Fruit fly (Drosophila melanogaster) whole organism, embryonic: ENCODE measurements around the gene DIP1.

ENCODE experiments used
- Asciz ChIP-seq: fragments of 200-800 bp; sonication (Bioruptor generic); optimal IDR thresholded peaks from 2 replicates; lab custom pipeline; 2017; ENCODE audit warnings: missing biosample characterization, mild to moderate bottlenecking, missing genetic modification characterization, missing genetic modification reagents
- Bgb ChIP-seq: fragments of 200-800 bp; sonication (Bioruptor generic); IDR thresholded peaks from 2 replicates; pipeline ENCODE4 v1.3.6; 2022; ENCODE audit warnings: missing biosample characterization, missing genetic modification characterization; ENCODE audit not compliant: partially characterized antibody
- C15 ChIP-seq: fragments of 200-800 bp; sonication (Bioruptor generic); IDR thresholded peaks from 3 replicates; pipeline ENCODE4 v1.3.6; 2022; ENCODE audit warnings: missing biosample characterization, missing genetic modification characterization
- CG11695 ChIP-seq: fragments of 200-800 bp; sonication (Bioruptor generic); IDR thresholded peaks from 3 replicates; pipeline ENCODE4 v1.3.6; 2022; ENCODE audit warnings: missing biosample characterization, missing genetic modification characterization
- CG14050 ChIP-seq: fragments of 200-800 bp; sonication (Bioruptor generic); IDR thresholded peaks from 3 replicates; pipeline ENCODE4 v1.3.6; 2022; ENCODE audit warnings: missing biosample characterization, missing genetic modification characterization
- CG14441 ChIP-seq: fragments of 200-800 bp; sonication (Bioruptor generic); IDR thresholded peaks from 2 replicates; pipeline ENCODE4 v1.3.6; 2022; ENCODE audit warnings: missing biosample characterization, missing genetic modification characterization
- CG14860 ChIP-seq: fragments of 200-800 bp; sonication (Bioruptor generic); IDR thresholded peaks from 3 replicates; pipeline ENCODE4 v1.3.6; 2022; ENCODE audit warnings: missing biosample characterization, missing genetic modification characterization; ENCODE audit not compliant: partially characterized antibody
- CG30020 ChIP-seq: fragments of 200-800 bp; optimal IDR thresholded peaks from 2 replicates; lab custom pipeline; 2019; ENCODE audit warnings: missing biosample characterization, mild to moderate bottlenecking, missing genetic modification characterization, moderate library complexity
- CG3163 ChIP-seq: fragments of 200-800 bp; sonication (Bioruptor generic); optimal IDR thresholded peaks from 3 replicates; lab custom pipeline; 2016; ENCODE audit warnings: missing biosample characterization, missing genetic modification characterization
- CG43689 ChIP-seq: fragments of 200-800 bp; sonication (Bioruptor generic); IDR thresholded peaks from 2 replicates; pipeline ENCODE4 v1.3.6; 2022; ENCODE audit warnings: missing biosample characterization, missing genetic modification characterization
- CG4707 ChIP-seq: fragments of 200-800 bp; sonication (Bioruptor generic); optimal IDR thresholded peaks from 2 replicates; lab custom pipeline; 2018; ENCODE audit warnings: missing biosample characterization, mild to moderate bottlenecking, missing genetic modification characterization, moderate library complexity
- CG4730 ChIP-seq: fragments of 200-800 bp; sonication (Bioruptor generic); IDR thresholded peaks from 2 replicates; pipeline ENCODE4 v1.3.6; 2022; ENCODE audit warnings: missing biosample characterization, missing genetic modification characterization
- CG4854 ChIP-seq: fragments of 200-800 bp; sonication (Bioruptor generic); optimal IDR thresholded peaks from 2 replicates; lab custom pipeline; 2016; ENCODE audit warnings: missing biosample characterization, missing genetic modification characterization, inconsistent platforms
- CG6765 ChIP-seq: fragments of 200-800 bp; sonication (Bioruptor generic); optimal IDR thresholded peaks from 3 replicates; lab custom pipeline; 2017; ENCODE audit warnings: missing biosample characterization, mild to moderate bottlenecking, missing genetic modification characterization
- CG6813 ChIP-seq: fragments of 200-800 bp; sonication (Bioruptor generic); optimal IDR thresholded peaks from 2 replicates; lab custom pipeline; 2017; ENCODE audit warnings: missing biosample characterization, missing genetic modification characterization, mild to moderate bottlenecking, moderate library complexity, missing genetic modification reagents
- CG6854 ChIP-seq: fragments of 200-800 bp; sonication (Bioruptor generic); optimal IDR thresholded peaks from 3 replicates; lab custom pipeline; 2017; ENCODE audit warnings: missing biosample characterization, mild to moderate bottlenecking, missing genetic modification characterization
- CG7372 ChIP-seq: fragments of 200-800 bp; sonication (Bioruptor generic); IDR thresholded peaks from 2 replicates; pipeline ENCODE4 v1.3.6; 2022; ENCODE audit warnings: missing biosample characterization, missing genetic modification characterization
- CHES-1-like ChIP-seq: fragments of 200-800 bp; sonication (Bioruptor generic); optimal IDR thresholded peaks from 2 replicates; lab custom pipeline; 2016; ENCODE audit warnings: missing biosample characterization, missing genetic modification characterization
- Dip2 ChIP-seq: fragments of 200-800 bp; sonication (Bioruptor generic); IDR thresholded peaks from 2 replicates; pipeline ENCODE4 v1.3.6; 2022; ENCODE audit warnings: missing biosample characterization, missing genetic modification characterization
- Doc3 ChIP-seq: fragments of 200-800 bp; sonication (Bioruptor generic); IDR thresholded peaks from 3 replicates; pipeline ENCODE4 v1.3.6; 2022; ENCODE audit warnings: missing biosample characterization, missing genetic modification characterization; ENCODE audit not compliant: partially characterized antibody
- Drgx ChIP-seq: fragments of 200-800 bp; sonication (Bioruptor generic); IDR thresholded peaks from 2 replicates; pipeline ENCODE4 v1.3.6; 2022; ENCODE audit warnings: missing biosample characterization, missing genetic modification characterization
- Elba2 ChIP-seq: fragments of 200-800 bp; sonication (Bioruptor generic); optimal IDR thresholded peaks from 3 replicates; lab custom pipeline; 2016; ENCODE audit warnings: missing biosample characterization, missing genetic modification characterization
- Meics ChIP-seq: fragments of 200-800 bp; sonication (Bioruptor generic); optimal IDR thresholded peaks from 2 replicates; lab custom pipeline; 2017; ENCODE audit warnings: missing biosample characterization, mild to moderate bottlenecking, missing genetic modification characterization
- Rx ChIP-seq: fragments of 200-800 bp; sonication (Bioruptor generic); IDR thresholded peaks from 2 replicates; pipeline ENCODE4 v1.3.6; 2022; ENCODE audit warnings: missing biosample characterization, missing genetic modification characterization
- Sry-β ChIP-seq: fragments of 200-800 bp; sonication (Bioruptor generic); optimal IDR thresholded peaks from 2 replicates; lab custom pipeline; 2018; ENCODE audit warnings: missing biosample characterization, mild to moderate bottlenecking, missing genetic modification characterization, moderate library complexity
- al ChIP-seq: fragments of 200-800 bp; sonication (Bioruptor generic); IDR thresholded peaks from 2 replicates; pipeline ENCODE4 v1.3.6; 2022; ENCODE audit warnings: missing biosample characterization, missing genetic modification characterization
- amos ChIP-seq: fragments of 200-800 bp; sonication (Bioruptor generic); IDR thresholded peaks from 2 replicates; pipeline ENCODE4 v1.3.6; 2022; ENCODE audit warnings: missing biosample characterization, missing genetic modification characterization; ENCODE audit not compliant: partially characterized antibody
- bsh ChIP-seq, 2 experiments: fragments of 200-800 bp; sonication (Bioruptor generic); optimal IDR thresholded peaks; 2 replicates each; lab custom pipeline; 2017 to 2018; ENCODE audit warnings: mild to moderate bottlenecking in 2 of 2, missing biosample characterization in 2 of 2, missing genetic modification characterization in 2 of 2, moderate library complexity in 1 of 2
- caup ChIP-seq: fragments of 200-800 bp; sonication (Bioruptor generic); optimal IDR thresholded peaks from 3 replicates; lab custom pipeline; 2017; ENCODE audit warnings: missing biosample characterization, mild to moderate bottlenecking, missing genetic modification characterization, moderate library complexity; ENCODE audit not compliant: severe bottlenecking
- crol ChIP-seq: fragments of 200-800 bp; sonication (Bioruptor generic); IDR thresholded peaks from 2 replicates; pipeline ENCODE4 v1.3.6; 2022; ENCODE audit warnings: missing biosample characterization, missing genetic modification characterization
- cwo ChIP-seq: fragments of 200-800 bp; sonication (Bioruptor generic); optimal IDR thresholded peaks from 3 replicates; lab custom pipeline; 2017; ENCODE audit warnings: missing biosample characterization, missing genetic modification characterization, mild to moderate bottlenecking, moderate library complexity, missing genetic modification reagents
- dati ChIP-seq: fragments of 200-800 bp; sonication (Bioruptor generic); IDR thresholded peaks from 2 replicates; pipeline ENCODE4 v1.3.6; 2022; ENCODE audit warnings: missing biosample characterization, missing genetic modification characterization
- eyg ChIP-seq: fragments of 200-800 bp; sonication (Bioruptor generic); optimal IDR thresholded peaks from 3 replicates; lab custom pipeline; 2016; ENCODE audit warnings: missing biosample characterization, missing genetic modification characterization
- ftz-f1 ChIP-seq: fragments of 200-800 bp; sonication (Bioruptor generic); optimal IDR thresholded peaks from 2 replicates; lab custom pipeline; 2016; ENCODE audit warnings: missing biosample characterization, missing genetic modification characterization
- inv ChIP-seq: fragments of 200-800 bp; sonication (Bioruptor generic); IDR thresholded peaks from 2 replicates; pipeline ENCODE4 v1.3.6; 2022; ENCODE audit warnings: missing biosample characterization, missing genetic modification characterization; ENCODE audit not compliant: partially characterized antibody
- jing ChIP-seq: fragments of 200-800 bp; sonication (Bioruptor generic); optimal IDR thresholded peaks from 2 replicates; lab custom pipeline; 2018; ENCODE audit warnings: missing biosample characterization, mild to moderate bottlenecking, missing genetic modification characterization
- kay ChIP-seq: fragments of 200-800 bp; sonication (Bioruptor generic); optimal IDR thresholded peaks from 2 replicates; lab custom pipeline; 2016; ENCODE audit warnings: missing biosample characterization, missing genetic modification characterization
- lbe ChIP-seq: fragments of 200-800 bp; sonication (Bioruptor generic); optimal IDR thresholded peaks from 2 replicates; lab custom pipeline; 2016; ENCODE audit warnings: missing biosample characterization, mild to moderate bottlenecking, missing genetic modification characterization
- lilli ChIP-seq: fragments of 200-800 bp; sonication (Bioruptor generic); optimal IDR thresholded peaks from 3 replicates; lab custom pipeline; 2016; ENCODE audit warnings: missing biosample characterization, missing genetic modification characterization
- nom ChIP-seq: fragments of 200-800 bp; sonication (Bioruptor generic); optimal IDR thresholded peaks from 2 replicates; lab custom pipeline; 2017; ENCODE audit warnings: missing biosample characterization, missing genetic modification characterization, mild to moderate bottlenecking, moderate library complexity, missing genetic modification reagents
- oc ChIP-seq: fragments of 200-800 bp; sonication (Bioruptor generic); optimal IDR thresholded peaks from 2 replicates; lab custom pipeline; 2018; ENCODE audit warnings: missing biosample characterization, mild to moderate bottlenecking, missing genetic modification characterization, moderate library complexity
- otp ChIP-seq: fragments of 200-800 bp; sonication (Bioruptor generic); IDR thresholded peaks from 3 replicates; pipeline ENCODE4, ENCODE4 v1.3.6; 2022; ENCODE audit warnings: missing biosample characterization, missing genetic modification characterization
- pita ChIP-seq: fragments of 200-800 bp; sonication (Bioruptor generic); optimal IDR thresholded peaks from 2 replicates; lab custom pipeline; 2017; ENCODE audit warnings: missing biosample characterization, mild to moderate bottlenecking, missing genetic modification characterization
- pum ChIP-seq: fragments of 200-800 bp; sonication (Bioruptor generic); optimal IDR thresholded peaks from 2 replicates; lab custom pipeline; 2016; ENCODE audit warnings: missing biosample characterization, missing genetic modification characterization
- ro ChIP-seq: fragments of 200-800 bp; sonication (Bioruptor generic); IDR thresholded peaks from 2 replicates; pipeline ENCODE4 v1.3.6; 2022; ENCODE audit warnings: missing biosample characterization, missing genetic modification characterization
- run ChIP-seq: fragments of 200-800 bp; sonication (Bioruptor generic); optimal IDR thresholded peaks from 3 replicates; lab custom pipeline; 2018; ENCODE audit warnings: missing biosample characterization, mild to moderate bottlenecking, missing genetic modification characterization
- sc ChIP-seq, 3 experiments: fragments of >200 bp in 2 of 3; fragments of 200-800 bp in 1 of 3; sonication (Bioruptor generic) in 1 of 3; optimal IDR thresholded peaks; 2 replicates in 2 of 3; 3 replicates in 1 of 3; lab custom pipeline; 2017; ENCODE audit warnings: mild to moderate bottlenecking in 1 of 3, missing biosample characterization in 1 of 3, missing genetic modification characterization in 1 of 3, missing genetic modification reagents in 1 of 3
- shn ChIP-seq: fragments of 200-800 bp; sonication (Bioruptor generic); optimal IDR thresholded peaks from 3 replicates; lab custom pipeline; 2016; ENCODE audit warnings: missing biosample characterization, missing genetic modification characterization
- tap ChIP-seq: fragments of 200-800 bp; optimal IDR thresholded peaks from 3 replicates; lab custom pipeline; 2019; ENCODE audit warnings: missing biosample characterization, mild to moderate bottlenecking, missing genetic modification characterization, moderate library complexity

The DIP1 gene

DNA sequence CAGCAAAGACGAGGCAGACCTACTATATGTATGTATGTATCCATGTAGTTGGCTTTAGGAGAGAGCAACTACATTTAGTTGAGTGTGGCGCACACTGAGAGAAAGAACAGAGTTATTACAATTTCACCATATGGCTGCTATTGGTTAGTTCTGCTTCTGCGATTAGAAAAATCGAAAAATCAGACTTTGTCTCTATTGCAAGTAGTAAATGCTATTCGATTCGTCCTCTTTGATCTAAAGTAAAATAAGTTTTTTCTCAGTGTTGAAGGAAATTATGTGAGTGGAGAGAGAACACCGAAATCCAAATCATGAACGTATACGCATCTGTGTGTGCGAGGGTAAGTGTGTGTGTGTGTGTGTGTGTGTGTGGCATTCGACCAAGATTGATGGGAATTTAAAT, 36.0 kb downstream of the DIP1 start (continued):
- TF ChIP-seq CG11695 (GFP tag; lab: Robert Waterston, UW) = peak; percentile 79
- peak; percentile 55 for TF ChIP-seq CHES-1-like (GFP tag; lab: Kevin White, UChicago)
- TF ChIP-seq pita = no peak
- TF ChIP-seq Elba2 = peak; percentile 47
- peak; percentile 91 for TF ChIP-seq pum (GFP tag; lab: Kevin White, UChicago)
- peak; percentile 56 for TF ChIP-seq CG4854 (GFP tag; lab: Kevin White, UChicago)
- TF ChIP-seq CG4707 (GFP tag; lab: Kevin White, UChicago) = peak; percentile 66
- peak; percentile 61; the same call in 1 of the 3 replicates for TF ChIP-seq C15
- TF ChIP-seq dati (GFP tag; lab: Robert Waterston, UW) = peak; percentile 68; the same call in 1 of the 2 replicates
- TF ChIP-seq kay (GFP tag; lab: Kevin White, UChicago) = peak; percentile 53
- TF ChIP-seq CG6765 (GFP tag; lab: Kevin White, UChicago) = no peak
- peak; percentile 71 for TF ChIP-seq CG7372
- no peak for TF ChIP-seq ftz-f1
- no peak for TF ChIP-seq Bgb
- TF ChIP-seq caup = peak; percentile 60
- TF ChIP-seq otp (GFP tag; lab: Robert Waterston, UW) = peak; percentile 80
- TF ChIP-seq CG14860 = no peak
- TF ChIP-seq tap = peak; percentile 82
- TF ChIP-seq oc (tag; lab: Kevin White, UChicago) = peak; percentile 66
- no peak for TF ChIP-seq CG43689 (GFP tag; lab: Robert Waterston, UW)
- peak; percentile 79 for TF ChIP-seq CG6813 (GFP tag; lab: Kevin White, UChicago)
- TF ChIP-seq lbe (GFP tag; lab: Kevin White, UChicago) = peak; percentile 75
- TF ChIP-seq eyg (GFP tag; lab: Kevin White, UChicago) = peak; percentile 62
- TF ChIP-seq Sry-β (GFP tag; lab: Kevin White, UChicago) = peak; percentile 49
- TF ChIP-seq crol (GFP tag; lab: Robert Waterston, UW) = no peak
- peak; percentile 38 for TF ChIP-seq CG6854 (GFP tag; lab: Kevin White, UChicago)
- peak; percentile 57 for TF ChIP-seq run (tag; lab: Kevin White, UChicago)
- peak; percentile 60; the same call in 2 of the 3 replicates for TF ChIP-seq CG14050 (GFP tag; lab: Robert Waterston, UW)
- TF ChIP-seq CG30020 = no peak
- no peak for TF ChIP-seq amos (GFP tag; lab: Robert Waterston, UW)
- TF ChIP-seq ro (GFP tag; lab: Robert Waterston, UW) = no peak; the same call in 1 of the 2 replicates
- TF ChIP-seq Rx (GFP tag; lab: Robert Waterston, UW) = peak; percentile 75
- no peak for TF ChIP-seq Dip2 (GFP tag; lab: Robert Waterston, UW)
- peak; percentile 65 for TF ChIP-seq shn (GFP tag; lab: Kevin White, UChicago)
- TF ChIP-seq lilli (GFP tag; lab: Kevin White, UChicago) = peak; percentile 65
- no peak for TF ChIP-seq inv (GFP tag; lab: Robert Waterston, UW)

DNA sequence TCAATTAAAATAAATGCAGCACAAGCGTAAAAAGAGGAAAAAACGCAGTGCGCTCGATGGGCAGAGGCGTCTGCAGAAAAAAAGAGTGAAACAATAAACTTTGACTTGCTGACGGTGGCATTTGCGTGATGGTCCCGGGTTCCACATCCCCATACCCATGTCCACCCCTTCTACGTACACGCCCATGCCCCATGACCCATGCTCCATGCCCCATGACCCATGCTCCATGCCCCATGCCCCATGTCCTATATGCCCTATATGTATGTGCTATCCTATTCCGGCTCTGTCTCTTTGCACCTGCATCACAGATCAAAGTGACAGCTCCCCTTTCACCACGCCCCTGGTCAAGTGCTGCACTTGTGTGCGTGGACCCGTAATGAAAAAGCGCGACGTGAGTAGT, 38.0 kb downstream of the DIP1 start:
- TF ChIP-seq cwo (GFP tag; lab: Kevin White, UChicago) = no peak
- no peak for TF ChIP-seq CG14441 (GFP tag; lab: Robert Waterston, UW)
- no peak for TF ChIP-seq jing (GFP tag; lab: Kevin White, UChicago)
- TF ChIP-seq sc (optimal IDR thresholded peaks at IDR 0.05; lab: Kevin White, UChicago) = no peak
- TF ChIP-seq sc (GFP tag; optimal IDR thresholded peaks at IDR 0.05; lab: Kevin White, UChicago) = no peak
- no peak for TF ChIP-seq al (GFP tag; lab: Robert Waterston, UW)
- TF ChIP-seq Asciz (GFP tag; lab: Kevin White, UChicago) = no peak
- TF ChIP-seq Drgx = peak; percentile 27; the same call in 1 of the 2 replicates
- TF ChIP-seq Meics (GFP tag; lab: Kevin White, UChicago) = no peak
- TF ChIP-seq Doc3 (GFP tag; lab: Robert Waterston, UW) = no peak
- TF ChIP-seq CG3163 (GFP tag; lab: Kevin White, UChicago) = no peak
- peak in 1 of 2 experiments; percentile 38 for TF ChIP-seq bsh (GFP tag; optimal IDR thresholded peaks at IDR 0.05; lab: Kevin White, UChicago)
- TF ChIP-seq CG4730 (GFP tag; lab: Robert Waterston, UW) = no peak
- peak; percentile 51 for TF ChIP-seq nom (GFP tag; lab: Kevin White, UChicago)
